Worm (Caenorhabditis elegans) whole organism, L4 larva: Measurements from ENCODE around the gene paqr-1.

Experiments
- ama-1 ChIP-seq: fragments of 150-350 bp; optimal IDR thresholded peaks from 2 replicates; lab custom pipeline; 2014; ENCODE audit warnings: inconsistent platforms, mixed read lengths
- gei-8 ChIP-seq: fragments of 200-800 bp; sonication (Bioruptor generic); optimal IDR thresholded peaks from 2 replicates; lab custom pipeline; 2018; ENCODE audit warnings: mild to moderate bottlenecking, missing genetic modification characterization, missing compliant biosample characterization
- nhr-237 ChIP-seq: sonication (generic microtip); optimal IDR thresholded peaks from 2 replicates; lab custom pipeline; 2017; ENCODE audit warnings: missing biosample characterization, missing genetic modification characterization
- nhr-25 ChIP-seq: sonication (generic microtip); optimal IDR thresholded peaks from 2 replicates; lab custom pipeline; 2017; ENCODE audit warnings: missing genetic modification characterization, mild to moderate bottlenecking, missing compliant biosample characterization, antibody characterized with exemption, moderate library complexity, borderline replicate concordance; ENCODE audit not compliant: insufficient read depth
- skn-1 ChIP-seq: fragments of 150-350 bp; optimal IDR thresholded peaks from 2 replicates; lab custom pipeline; 2014; ENCODE audit warnings: missing biosample characterization, missing genetic modification characterization

DNA sequence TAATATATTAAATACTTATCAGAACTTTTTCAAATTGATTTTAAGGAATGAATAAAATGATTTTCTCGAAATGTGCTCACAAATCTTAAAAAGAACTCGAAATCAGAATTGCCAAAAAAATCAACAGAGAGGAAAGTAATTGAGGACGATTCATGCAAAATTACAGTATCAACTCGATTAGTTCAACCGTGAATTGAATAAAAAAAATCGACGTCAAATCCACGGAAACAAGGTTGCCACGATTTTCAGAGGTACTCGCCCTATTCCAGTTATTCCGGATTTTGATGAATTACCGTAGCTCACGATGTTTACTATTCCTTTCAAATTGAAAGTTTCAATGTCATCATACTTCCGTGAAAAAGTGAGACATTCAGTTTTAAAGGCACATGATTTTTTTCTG is 47.1 kb upstream of the paqr-1 start, which contains the start of gene F15B10.3:
- TF ChIP-seq nhr-237, result no peak
- no peak for TF ChIP-seq skn-1 (tag; lab: Kevin White, UChicago)
- TF ChIP-seq nhr-25 (tag; lab: Kevin White, UChicago), result no peak
- no peak for TF ChIP-seq gei-8
- TF ChIP-seq ama-1 (lab: Kevin White, UChicago), result no peak
